Fruit fly (Drosophila melanogaster): ENCODE data around the gene CG34382.

The CG34382 gene

dm6 chr3L:9856430-9857218 is 22.2 kb upstream of the CG34382 start (continued):
- TF ChIP-seq Nf-YA (GFP tag; IDR thresholded peaks at IDR 0.05) (peak; percentile 49; the same call in 1 of the 2 replicates), crol (GFP tag; IDR thresholded peaks at IDR 0.05) (no peak), sr (GFP tag; IDR thresholded peaks at IDR 0.05) (peak; percentile 68; the same call in 2 of the 3 replicates), sens-2 (GFP tag; IDR thresholded peaks at IDR 0.05) (peak; percentile 69; the same call in 1 of the 2 replicates), MESR4 (GFP tag; optimal IDR thresholded peaks at IDR 0.05) (no peak), aop (GFP tag; IDR thresholded peaks at IDR 0.05) (no peak), CG43689 (GFP tag; IDR thresholded peaks at IDR 0.05) (no peak), Ptx1 (GFP tag; IDR thresholded peaks at IDR 0.05) (peak; percentile 86), CG33213 (GFP tag; optimal IDR thresholded peaks at IDR 0.05) (no peak), CG10543 (GFP tag; optimal IDR thresholded peaks at IDR 0.05) (no peak), H2.0 (GFP tag; IDR thresholded peaks at IDR 0.05) (peak; percentile 57), zf30C (GFP tag; optimal IDR thresholded peaks at IDR 0.05) (peak; percentile 95), bcd (GFP tag; optimal IDR thresholded peaks at IDR 0.05) (peak; percentile 76), Sin3A (optimal IDR thresholded peaks at IDR 0.05) (no peak), CG10147 (GFP tag; optimal IDR thresholded peaks at IDR 0.05) (peak; percentile 67), CG15011 (GFP tag; optimal IDR thresholded peaks at IDR 0.05) (no peak), CG9932 (GFP tag; IDR thresholded peaks at IDR 0.05) (peak; percentile 52; the same call in 1 of the 2 replicates), tll (GFP tag; optimal IDR thresholded peaks at IDR 0.05) (peak in 1 of 2 experiments; percentile 21), CG30403 (GFP tag; optimal IDR thresholded peaks at IDR 0.05) (peak; percentile 61), croc (GFP tag; conservative IDR thresholded peaks at IDR 0.05) (peak; percentile 85), CG18619 (GFP tag; optimal IDR thresholded peaks at IDR 0.05) (peak; percentile 55), CG17568 (GFP tag; optimal IDR thresholded peaks at IDR 0.05) (peak; percentile 57), Spps (tag; optimal IDR thresholded peaks at IDR 0.05) (peak; percentile 92), dmrt99B (tag; optimal IDR thresholded peaks at IDR 0.05) (peak; percentile 90), ase (GFP tag; IDR thresholded peaks at IDR 0.05) (peak; percentile 83), CG4820 (GFP tag; optimal IDR thresholded peaks at IDR 0.05) (peak; percentile 79), pan (optimal IDR thresholded peaks at IDR 0.05) (no peak), pan (GFP tag; optimal IDR thresholded peaks at IDR 0.05 in 1 of 2, IDR thresholded peaks at IDR 0.05 in 1 of 2) (peak in 1 of 2 experiments; percentile 87), org-1 (GFP tag; optimal IDR thresholded peaks at IDR 0.05) (peak; percentile 48), CG9437 (GFP tag; optimal IDR thresholded peaks at IDR 0.05) (peak; percentile 83), kni (GFP tag; optimal IDR thresholded peaks at IDR 0.05) (no peak), slbo (GFP tag; IDR thresholded peaks at IDR 0.05) (peak; percentile 69), Xbp1 (GFP tag; optimal IDR thresholded peaks at IDR 0.05) (peak; percentile 78), Ssrp (tag; optimal IDR thresholded peaks at IDR 0.05) (peak; percentile 89), pum (GFP tag; optimal IDR thresholded peaks at IDR 0.05) (no peak), danr (GFP tag; IDR thresholded peaks at IDR 0.05) (peak; percentile 80), CG6254 (GFP tag; optimal IDR thresholded peaks at IDR 0.05) (peak; percentile 87), inv (GFP tag; IDR thresholded peaks at IDR 0.05; ENCODE audit: partially characterized antibody) (no peak), CG10267 (tag; optimal IDR thresholded peaks at IDR 0.05) (peak; percentile 84), grau (tag; optimal IDR thresholded peaks at IDR 0.05) (peak; percentile 86), HHEX (GFP tag; optimal IDR thresholded peaks at IDR 0.05) (peak; percentile 67), CG7357 (GFP tag; IDR thresholded peaks at IDR 0.05) (peak; percentile 56; the same call in 1 of the 3 replicates), CG12219 (GFP tag; optimal IDR thresholded peaks at IDR 0.05) (peak; percentile 56), CG7786 (GFP tag; optimal IDR thresholded peaks at IDR 0.05) (no peak), hb (GFP tag; IDR thresholded peaks at IDR 0.05; ENCODE audit: partially characterized antibody) (no peak), Gug (GFP tag; IDR thresholded peaks at IDR 0.05) (peak; percentile 23; the same call in 1 of the 4 replicates), CG4854 (GFP tag; optimal IDR thresholded peaks at IDR 0.05) (no peak), exex (tag; optimal IDR thresholded peaks at IDR 0.05) (peak; percentile 18), CG13123 (GFP tag; optimal IDR thresholded peaks at IDR 0.05) (peak; percentile 24)
